Worm (Caenorhabditis elegans) whole organism, L3 larva: ENCODE data around the gene ints-11.

ENCODE experiments used
- ama-1 ChIP-seq: fragments of 150-350 bp; optimal IDR thresholded peaks from 2 replicates; lab custom pipeline; 2018
- elt-3 ChIP-seq, 3 experiments: fragments of 150-350 bp in 1 of 3; sonication (generic microtip) in 2 of 3; optimal IDR thresholded peaks; 2 replicates in 2 of 3; 4 replicates in 1 of 3; lab custom pipeline; 2014 to 2017; ENCODE audit warnings: missing biosample characterization in 3 of 3, missing genetic modification characterization in 3 of 3
- skn-1 ChIP-seq: fragments of 150-350 bp; optimal IDR thresholded peaks from 2 replicates; lab custom pipeline; 2014; ENCODE audit warnings: missing biosample characterization, missing genetic modification characterization

- TF ChIP-seq skn-1 (tag; lab: Kevin White, UChicago) (no peak), ama-1 (lab: Kevin White, UChicago) (no peak), elt-3 (tag; optimal IDR thresholded peaks at IDR 0.05; lab: Kevin White, UChicago) (no peak)
Observed at ce11 chrII:8144543-8144942, 1.3 kb upstream of the ints-11 start, which contains the start of gene F10B5.2.
